Worm (Caenorhabditis elegans) whole organism, L1 larva: ENCODE measurements around the gene ceh-31.

ENCODE experiments used
- F16B12.6 ChIP-seq: fragments of 150-350 bp; optimal IDR thresholded peaks from 2 replicates; lab custom pipeline; 2014; ENCODE audit warnings: missing biosample characterization, missing genetic modification characterization
- aly-2 ChIP-seq: fragments of 150-350 bp; optimal IDR thresholded peaks from 2 replicates; lab custom pipeline; 2014; ENCODE audit warnings: missing biosample characterization, missing genetic modification characterization
- blmp-1 ChIP-seq: fragments of 150-350 bp; optimal IDR thresholded peaks from 2 replicates; lab custom pipeline; 2014; ENCODE audit warnings: missing biosample characterization, missing genetic modification characterization
- ceh-63 ChIP-seq: fragments of 200-800 bp; sonication (Bioruptor generic); optimal IDR thresholded peaks from 2 replicates; lab custom pipeline; 2018; ENCODE audit warnings: mild to moderate bottlenecking, missing genetic modification characterization, missing compliant biosample characterization
- ceh-8 ChIP-seq: fragments of 200-800 bp; sonication (Bioruptor generic); optimal IDR thresholded peaks from 2 replicates; lab custom pipeline; 2018; ENCODE audit warnings: mild to moderate bottlenecking, missing genetic modification characterization, moderate library complexity, missing compliant biosample characterization
- ces-1 ChIP-seq: fragments of 150-350 bp; optimal IDR thresholded peaks from 2 replicates; lab custom pipeline; 2014; ENCODE audit warnings: missing biosample characterization, missing genetic modification reagents, missing genetic modification characterization
- efl-1 ChIP-seq, 4 experiments: fragments of 150-350 bp; optimal IDR thresholded peaks in 3 of 4; peaks in 1 of 4; 1 replicate in 1 of 4; 2 replicates in 3 of 4; lab custom pipeline; 2014; ENCODE audit warnings: missing biosample characterization in 2 of 4, missing genetic modification characterization in 2 of 4, missing genetic modification reagents in 2 of 4
- efl-3 ChIP-seq: fragments of 200-800 bp; sonication (Bioruptor generic); optimal IDR thresholded peaks from 2 replicates; lab custom pipeline; 2018; ENCODE audit warnings: mild to moderate bottlenecking, missing genetic modification characterization, missing compliant biosample characterization
- egl-27 ChIP-seq, 2 experiments: fragments of 150-350 bp in 1 of 2; sonication (generic microtip); optimal IDR thresholded peaks; 3 replicates each; lab custom pipeline; 2017 to 2018; ENCODE audit warnings: missing biosample characterization in 2 of 2, missing genetic modification characterization in 2 of 2, missing genetic modification reagents in 2 of 2
- elt-2 ChIP-seq: sonication (generic microtip); optimal IDR thresholded peaks from 2 replicates; lab custom pipeline; 2016; ENCODE audit warnings: missing genetic modification characterization, mild to moderate bottlenecking, inconsistent platforms, missing compliant biosample characterization, missing genetic modification reagents
- elt-3 ChIP-seq, 6 experiments: fragments of 150-350 bp in 1 of 6; sonication (generic microtip); optimal IDR thresholded peaks; 2 replicates each; lab custom pipeline; 2017 to 2018; ENCODE audit warnings: missing biosample characterization in 6 of 6, missing genetic modification characterization in 6 of 6, inconsistent platforms in 1 of 6
- hlh-17 ChIP-seq: fragments of 200-800 bp; sonication (Bioruptor generic); optimal IDR thresholded peaks from 2 replicates; lab custom pipeline; 2018; ENCODE audit warnings: missing genetic modification characterization, mild to moderate bottlenecking, missing compliant biosample characterization, moderate library complexity, borderline replicate concordance
- irx-1 ChIP-seq: sonication (generic microtip); optimal IDR thresholded peaks from 2 replicates; lab custom pipeline; 2016; ENCODE audit warnings: missing genetic modification characterization, missing compliant biosample characterization
- jun-1 ChIP-seq: fragments of 150-350 bp; optimal IDR thresholded peaks from 2 replicates; lab custom pipeline; 2014; ENCODE audit warnings: missing biosample characterization, missing genetic modification reagents, missing genetic modification characterization
- lin-15B ChIP-seq: fragments of 150-350 bp; sonication (generic microtip); optimal IDR thresholded peaks from 3 replicates; lab custom pipeline; 2014; ENCODE audit warnings: missing biosample characterization, missing genetic modification characterization
- lin-35 ChIP-seq, 2 experiments: fragments of 150-350 bp; optimal IDR thresholded peaks; 2 replicates each; lab custom pipeline; 2014; ENCODE audit warnings: missing biosample characterization in 2 of 2, missing genetic modification characterization in 2 of 2, missing genetic modification reagents in 2 of 2
- lsy-2 ChIP-seq, 2 experiments: fragments of 150-350 bp; optimal IDR thresholded peaks; 2 replicates each; lab custom pipeline; 2014; ENCODE audit warnings: missing biosample characterization in 2 of 2, missing genetic modification characterization in 2 of 2
- mdl-1 ChIP-seq, 2 experiments: fragments of 150-350 bp; optimal IDR thresholded peaks; 2 replicates each; lab custom pipeline; 2014 to 2017; ENCODE audit warnings: missing biosample characterization in 2 of 2, missing genetic modification characterization in 2 of 2, inconsistent platforms in 1 of 2
- nhr-28 ChIP-seq: fragments of 150-350 bp; optimal IDR thresholded peaks from 2 replicates; lab custom pipeline; 2014; ENCODE audit warnings: missing biosample characterization, missing genetic modification characterization
- nhr-47 ChIP-seq: sonication (generic microtip); optimal IDR thresholded peaks from 2 replicates; lab custom pipeline; 2016; ENCODE audit warnings: mild to moderate bottlenecking, missing genetic modification characterization, moderate library complexity, missing compliant biosample characterization
- nhr-71 ChIP-seq: sonication (generic microtip); optimal IDR thresholded peaks from 2 replicates; lab custom pipeline; 2016; ENCODE audit warnings: mild to moderate bottlenecking, missing genetic modification characterization, moderate library complexity, missing compliant biosample characterization
- nhr-84 ChIP-seq: sonication (generic microtip); optimal IDR thresholded peaks from 2 replicates; lab custom pipeline; 2017; ENCODE audit warnings: missing biosample characterization, missing genetic modification characterization
- nhr-85 ChIP-seq: sonication (generic microtip); peaks from one replicate; lab custom pipeline; 2016; ENCODE audit warnings: missing genetic modification characterization, inconsistent platforms, missing compliant biosample characterization
- pag-3 ChIP-seq: sonication (generic microtip); optimal IDR thresholded peaks from 2 replicates; lab custom pipeline; 2017; ENCODE audit warnings: missing genetic modification characterization, mild to moderate bottlenecking, missing compliant biosample characterization, antibody characterized with exemption, borderline replicate concordance; ENCODE audit not compliant: insufficient read depth
- pqm-1 ChIP-seq: sonication (generic microtip); optimal IDR thresholded peaks from 3 replicates; lab custom pipeline; 2017; ENCODE audit warnings: missing biosample characterization, missing genetic modification characterization
- snpc-4 ChIP-seq: fragments of 150-350 bp; optimal IDR thresholded peaks from 2 replicates; lab custom pipeline; 2014; ENCODE audit warnings: missing biosample characterization, missing genetic modification characterization
- sox-4 ChIP-seq: sonication (generic microtip); optimal IDR thresholded peaks from 2 replicates; lab custom pipeline; 2016; ENCODE audit warnings: missing genetic modification characterization, missing compliant biosample characterization
- swsn-7 ChIP-seq: sonication (generic microtip); optimal IDR thresholded peaks from 2 replicates; lab custom pipeline; 2016; ENCODE audit warnings: missing genetic modification characterization, missing compliant biosample characterization
- unc-130 ChIP-seq: fragments of 150-350 bp; optimal IDR thresholded peaks from 2 replicates; lab custom pipeline; 2017; ENCODE audit warnings: missing biosample characterization, missing genetic modification characterization, inconsistent platforms
- unc-62 ChIP-seq: fragments of 150-350 bp; optimal IDR thresholded peaks from 2 replicates; lab custom pipeline; 2014; ENCODE audit warnings: missing biosample characterization, missing genetic modification reagents, missing genetic modification characterization
- unc-98 ChIP-seq: fragments of 200-800 bp; sonication (Bioruptor generic); IDR thresholded peaks from 2 replicates; pipeline ENCODE4 v1.3.6; 2022; ENCODE audit warnings: missing genetic modification characterization, missing compliant biosample characterization
- zip-4 ChIP-seq: fragments of 200-800 bp; sonication (Bioruptor generic); optimal IDR thresholded peaks from 2 replicates; lab custom pipeline; 2018; ENCODE audit warnings: mild to moderate bottlenecking, missing genetic modification characterization, moderate library complexity, missing compliant biosample characterization
- ztf-11 ChIP-seq, 2 experiments: sonication (generic microtip); optimal IDR thresholded peaks; 2 replicates each; lab custom pipeline; 2016 to 2017; ENCODE audit warnings: missing genetic modification characterization in 2 of 2, missing biosample characterization in 1 of 2, missing compliant biosample characterization in 1 of 2

ceh-31 gene

ce11 chrX:3061698-3062097, 8.5 kb downstream of the ceh-31 start:
- TF ChIP-seq nhr-85 (tag; lab: Kevin White, UChicago) (peak; percentile 4), jun-1 (tag; lab: Kevin White, UChicago) (no peak)
- TF ChIP-seq, all 84 proteins: peak for 1

- TF ChIP-seq mdl-1 (tag; optimal IDR thresholded peaks at IDR 0.05; lab: Kevin White, UChicago), result no peak
- no peak for TF ChIP-seq unc-98
- no peak for TF ChIP-seq ztf-11 (tag; optimal IDR thresholded peaks at IDR 0.05; lab: Kevin White, UChicago)
- TF ChIP-seq irx-1, result no peak
- no peak for TF ChIP-seq elt-3 (tag; optimal IDR thresholded peaks at IDR 0.05; lab: Kevin White, UChicago)
- TF ChIP-seq nhr-84, result no peak
- no peak for TF ChIP-seq egl-27 (tag; optimal IDR thresholded peaks at IDR 0.05; lab: Kevin White, UChicago)
- TF ChIP-seq ceh-8 (GFP tag; lab: Kevin White, UChicago), result no peak
- TF ChIP-seq lin-35 (GFP tag; optimal IDR thresholded peaks at IDR 0.05; lab: Kevin White, UChicago), result no peak
- TF ChIP-seq unc-62 (GFP tag; lab: Kevin White, UChicago), result no peak
- TF ChIP-seq F16B12.6 (tag; lab: Kevin White, UChicago), result no peak
- no peak for TF ChIP-seq ces-1
- TF ChIP-seq efl-3, result no peak
- no peak for TF ChIP-seq ceh-63 (GFP tag; lab: Kevin White, UChicago)
- no peak for TF ChIP-seq swsn-7 (tag; lab: Kevin White, UChicago)
- no peak for TF ChIP-seq lsy-2 (tag; optimal IDR thresholded peaks at IDR 0.05; lab: Kevin White, UChicago)
- no peak for TF ChIP-seq lin-15B (tag; lab: Kevin White, UChicago)
- no peak for TF ChIP-seq jun-1 (tag; lab: Kevin White, UChicago)
- TF ChIP-seq nhr-71 (tag; lab: Kevin White, UChicago), result no peak
Observed at ce11 chrX:3059299-3059698, 10.9 kb downstream of the ceh-31 start, which contains the start of gene rsef-1. Gene rsef-1 (minus strand): TSS chrX:3059399.

ce11 chrX:3057656-3058055, 12.6 kb downstream of the ceh-31 start:
- TF ChIP-seq efl-1 (optimal IDR thresholded peaks at IDR 0.05; lab: Kevin White, UChicago) (no peak), efl-1 (GFP tag; optimal IDR thresholded peaks at IDR 0.05 in 1 of 2; lab: Kevin White, UChicago) (peak in 1 of 2 experiments; percentile 58), egl-27 (tag; optimal IDR thresholded peaks at IDR 0.05; lab: Kevin White, UChicago) (no peak)
- TF ChIP-seq, all 84 proteins: peak for 1

ce11 chrX:3056098-3056497, 14.1 kb downstream of the ceh-31 start:
- no peak for TF ChIP-seq blmp-1 (tag; lab: Kevin White, UChicago)
- peak; percentile 36 for TF ChIP-seq snpc-4

ce11 chrX:3054802-3055201, 15.4 kb downstream of the ceh-31 start, which contains the start of gene twk-26:
Gene twk-26 (minus strand): TSS chrX:3054824.
- TF ChIP-seq elt-2 (tag; lab: Kevin White, UChicago), result peak; percentile 19
- no peak for TF ChIP-seq zip-4 (GFP tag; lab: Kevin White, UChicago)
- TF ChIP-seq sox-4 (tag; lab: Kevin White, UChicago), result no peak

ce11 chrX:3054394-3054793, 15.8 kb downstream of the ceh-31 start:
- no peak for TF ChIP-seq hlh-17 (GFP tag; lab: Kevin White, UChicago)
- no peak for TF ChIP-seq aly-2 (tag; lab: Kevin White, UChicago)
- no peak for TF ChIP-seq ces-1
- TF ChIP-seq sox-4 (tag; lab: Kevin White, UChicago), result no peak
- TF ChIP-seq pag-3 (tag; lab: Kevin White, UChicago), result no peak
- no peak for TF ChIP-seq jun-1 (tag; lab: Kevin White, UChicago)
- no peak for TF ChIP-seq unc-130 (tag; lab: Kevin White, UChicago)
- TF ChIP-seq ztf-11 (tag; optimal IDR thresholded peaks at IDR 0.05; lab: Kevin White, UChicago), result no peak
- TF ChIP-seq lsy-2 (tag; optimal IDR thresholded peaks at IDR 0.05; lab: Kevin White, UChicago), result no peak
- TF ChIP-seq efl-1 (optimal IDR thresholded peaks at IDR 0.05; lab: Kevin White, UChicago), result no peak
- TF ChIP-seq efl-1 (GFP tag; optimal IDR thresholded peaks at IDR 0.05 in 1 of 2; lab: Kevin White, UChicago), result no peak
- no peak for TF ChIP-seq nhr-47 (tag; lab: Kevin White, UChicago)
- no peak for TF ChIP-seq nhr-28 (tag; lab: Kevin White, UChicago)
- TF ChIP-seq blmp-1 (tag; lab: Kevin White, UChicago), result no peak
- no peak for TF ChIP-seq pqm-1
- no peak for TF ChIP-seq lin-15B (tag; lab: Kevin White, UChicago)
- TF ChIP-seq, all 84 proteins: peak for 0
